Fruit fly (Drosophila melanogaster): Measurements from ENCODE around the gene Mst87F.
A peak's percentile ranks its signal among the peaks of the same experiment; 100 is the strongest.

The Mst87F gene

DNA sequence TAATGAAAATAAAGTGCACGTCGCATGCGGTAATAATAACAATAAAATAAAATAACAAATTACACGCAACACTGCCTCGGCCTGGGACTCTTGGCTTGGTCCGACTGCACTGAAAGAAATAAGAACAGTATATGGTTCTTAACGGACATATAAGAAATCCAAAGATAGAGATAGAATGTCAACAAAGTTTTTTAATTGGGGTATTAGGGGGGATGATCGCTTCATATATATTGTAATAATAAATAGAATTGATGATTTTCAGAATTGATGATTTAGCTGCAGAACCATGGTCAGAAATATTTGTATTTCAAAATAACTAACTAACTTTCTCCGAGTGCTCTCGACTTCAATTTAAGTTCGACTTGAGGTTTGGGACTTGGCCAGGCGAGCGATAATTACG lies 31.7 kb downstream of the Mst87F start (continued):
- no peak for TF ChIP-seq Med (GFP tag)
- no peak for TF ChIP-seq CG5953 (GFP tag; IDR thresholded peaks at IDR 0.05)
- no peak for TF ChIP-seq lmd (GFP tag; IDR thresholded peaks at IDR 0.05)
- no peak for TF ChIP-seq CG1603 (tag; optimal IDR thresholded peaks at IDR 0.05)
- no peak for TF ChIP-seq CG7357 (GFP tag; IDR thresholded peaks at IDR 0.05)
- TF ChIP-seq prd (optimal IDR thresholded peaks at IDR 0.05), result no peak
- peak; percentile 31; the same call in 1 of the 3 replicates for TF ChIP-seq prd (GFP tag; IDR thresholded peaks at IDR 0.05)
- TF ChIP-seq fu2 (GFP tag; optimal IDR thresholded peaks at IDR 0.05), result no peak
- no peak for TF ChIP-seq CG13287 (GFP tag; IDR thresholded peaks at IDR 0.05; ENCODE audit: partially characterized antibody)
- TF ChIP-seq CG4707 (GFP tag; optimal IDR thresholded peaks at IDR 0.05), result no peak
- no peak for TF ChIP-seq sug (tag; optimal IDR thresholded peaks at IDR 0.05)
- no peak for TF ChIP-seq HHEX (GFP tag; optimal IDR thresholded peaks at IDR 0.05)
- no peak for TF ChIP-seq CG5180 (GFP tag; optimal IDR thresholded peaks at IDR 0.05)
- peak; percentile 45 for TF ChIP-seq ATbp (GFP tag; optimal IDR thresholded peaks at IDR 0.05)
- no peak for TF ChIP-seq Mes4 (GFP tag; optimal IDR thresholded peaks at IDR 0.05)
- no peak for TF ChIP-seq pum (GFP tag; optimal IDR thresholded peaks at IDR 0.05)
- no peak for TF ChIP-seq sim (GFP tag; IDR thresholded peaks at IDR 0.05)
- TF ChIP-seq Oaz (GFP tag; IDR thresholded peaks at IDR 0.05), result no peak
- TF ChIP-seq E2f1 (GFP tag; IDR thresholded peaks at IDR 0.05), result no peak
- TF ChIP-seq grau (tag; optimal IDR thresholded peaks at IDR 0.05), result peak; percentile 41
- no peak for TF ChIP-seq Dek (tag; optimal IDR thresholded peaks at IDR 0.05)
- TF ChIP-seq CG1792 (GFP tag; optimal IDR thresholded peaks at IDR 0.05), result no peak
- no peak for TF ChIP-seq MBD-R2 (GFP tag; IDR thresholded peaks at IDR 0.05)
- no peak for TF ChIP-seq CG6683 (GFP tag; optimal IDR thresholded peaks at IDR 0.05)
- no peak for TF ChIP-seq Asciz (GFP tag; optimal IDR thresholded peaks at IDR 0.05)
- no peak for TF ChIP-seq Stat92E (GFP tag; optimal IDR thresholded peaks at IDR 0.05)
- no peak for TF ChIP-seq Nf-YB (GFP tag; optimal IDR thresholded peaks at IDR 0.05)
- no peak for TF ChIP-seq Ada2b (GFP tag; IDR thresholded peaks at IDR 0.05)
- no peak for TF ChIP-seq gfzf (GFP tag; optimal IDR thresholded peaks at IDR 0.05)
- no peak for TF ChIP-seq repo (GFP tag; optimal IDR thresholded peaks at IDR 0.05)
- TF ChIP-seq sc (optimal IDR thresholded peaks at IDR 0.05), result no peak
- TF ChIP-seq sc (GFP tag; optimal IDR thresholded peaks at IDR 0.05), result peak; percentile 54
- TF ChIP-seq unpg (GFP tag; optimal IDR thresholded peaks at IDR 0.05), result peak; percentile 32
- TF ChIP-seq twi (tag; optimal IDR thresholded peaks at IDR 0.05), result no peak
- no peak for TF ChIP-seq CG18599 (GFP tag; optimal IDR thresholded peaks at IDR 0.05)
- TF ChIP-seq gt (GFP tag; IDR thresholded peaks at IDR 0.05), result no peak
- peak; percentile 33 for TF ChIP-seq Sox100B (GFP tag; optimal IDR thresholded peaks at IDR 0.05)
- TF ChIP-seq gem (tag; optimal IDR thresholded peaks at IDR 0.05), result peak; percentile 69
- no peak for TF ChIP-seq CG4328 (GFP tag; optimal IDR thresholded peaks at IDR 0.05)
- TF ChIP-seq CG10979 (tag; optimal IDR thresholded peaks at IDR 0.05), result peak; percentile 76
- no peak for TF ChIP-seq CG2129 (GFP tag; IDR thresholded peaks at IDR 0.05; ENCODE audit: partially characterized antibody)
- TF ChIP-seq zf30C (GFP tag; optimal IDR thresholded peaks at IDR 0.05), result no peak
- TF ChIP-seq Meics (GFP tag; optimal IDR thresholded peaks at IDR 0.05), result no peak
- TF ChIP-seq B-H2 (GFP tag; optimal IDR thresholded peaks at IDR 0.05), result no peak
- no peak for TF ChIP-seq ems (GFP tag; optimal IDR thresholded peaks at IDR 0.05)
- TF ChIP-seq CG17328 (GFP tag; IDR thresholded peaks at IDR 0.05), result peak; percentile 24; the same call in 1 of the 2 replicates
- TF ChIP-seq Blimp-1 (GFP tag; optimal IDR thresholded peaks at IDR 0.05), result peak; percentile 59
- no peak for TF ChIP-seq Sry-δ (GFP tag; optimal IDR thresholded peaks at IDR 0.05)
- TF ChIP-seq CG7839 (tag; optimal IDR thresholded peaks at IDR 0.05), result peak; percentile 30
- no peak for TF ChIP-seq Chrac-16 (GFP tag; optimal IDR thresholded peaks at IDR 0.05)
- TF ChIP-seq az2 (GFP tag; optimal IDR thresholded peaks at IDR 0.05), result peak; percentile 21
